Worm (Caenorhabditis elegans) whole organism, L4 larva: ENCODE results near the gene ceh-30.

Source experiments
- D1046.2 ChIP-seq: fragments of 200-800 bp; sonication (Bioruptor generic); IDR thresholded peaks from 2 replicates; pipeline ENCODE4 v1.3.6; 2022; ENCODE audit warnings: missing genetic modification characterization, missing compliant biosample characterization
- F10B5.3 ChIP-seq: sonication (generic microtip); optimal IDR thresholded peaks from 2 replicates; lab custom pipeline; 2016; ENCODE audit warnings: mild to moderate bottlenecking, missing genetic modification characterization, missing compliant biosample characterization
- F26F4.8 ChIP-seq: fragments of 200-800 bp; sonication (Bioruptor generic); conservative IDR thresholded peaks from 2 replicates; pipeline ENCODE4 v1.3.6; 2022; ENCODE audit warnings: missing genetic modification characterization, missing compliant biosample characterization
- F37D6.2 ChIP-seq: sonication (generic microtip); optimal IDR thresholded peaks from 2 replicates; lab custom pipeline; 2016; ENCODE audit warnings: mild to moderate bottlenecking, missing genetic modification characterization, missing compliant biosample characterization
- F49E8.2 ChIP-seq: sonication (generic microtip); optimal IDR thresholded peaks from 2 replicates; lab custom pipeline; 2016; ENCODE audit warnings: missing compliant biosample characterization, mild to moderate bottlenecking, missing genetic modification characterization, borderline replicate concordance
- R02D3.7 ChIP-seq: fragments of 150-350 bp; sonication (generic microtip); optimal IDR thresholded peaks from 3 replicates; lab custom pipeline; 2014; ENCODE audit warnings: missing biosample characterization, missing genetic modification characterization
- T20F7.1 ChIP-seq: fragments of 200-800 bp; sonication (Bioruptor generic); optimal IDR thresholded peaks from 2 replicates; lab custom pipeline; 2018; ENCODE audit warnings: mild to moderate bottlenecking, missing genetic modification characterization, missing compliant biosample characterization
- Y105C5A.15 ChIP-seq: fragments of 200-800 bp; sonication (Bioruptor generic); IDR thresholded peaks from 2 replicates; pipeline ENCODE4 v1.3.6; 2022; ENCODE audit warnings: missing genetic modification characterization, missing compliant biosample characterization
- ZK546.5 ChIP-seq, 2 experiments: sonication (generic microtip); optimal IDR thresholded peaks; 2 replicates each; lab custom pipeline; 2017; ENCODE audit warnings: missing biosample characterization in 2 of 2, missing genetic modification characterization in 2 of 2
- aha-1 ChIP-seq: fragments of 150-350 bp; peaks from one replicate; lab custom pipeline; 2014; ENCODE audit warnings: missing biosample characterization, missing genetic modification characterization
- arid-1 ChIP-seq: fragments of 200-800 bp; sonication (Bioruptor generic); conservative IDR thresholded peaks from 2 replicates; pipeline ENCODE4 v1.3.6; 2022; ENCODE audit warnings: missing genetic modification reagents, missing genetic modification characterization, missing compliant biosample characterization
- attf-4 ChIP-seq: sonication (generic microtip); optimal IDR thresholded peaks from 3 replicates; lab custom pipeline; 2017; ENCODE audit warnings: missing biosample characterization, missing genetic modification characterization
- ceh-20 ChIP-seq: fragments of 200-800 bp; sonication (Bioruptor generic); IDR thresholded peaks from 2 replicates; pipeline ENCODE4 v1.3.6; 2022; ENCODE audit warnings: missing genetic modification reagents, missing genetic modification characterization, missing compliant biosample characterization
- ceh-28 ChIP-seq: fragments of 150-350 bp; optimal IDR thresholded peaks from 2 replicates; lab custom pipeline; 2014; ENCODE audit warnings: missing biosample characterization, missing genetic modification reagents, missing genetic modification characterization
- ceh-62 ChIP-seq: sonication (generic microtip); optimal IDR thresholded peaks from 2 replicates; lab custom pipeline; 2017; ENCODE audit warnings: missing biosample characterization, missing genetic modification characterization
- ceh-82 ChIP-seq: sonication (generic microtip); optimal IDR thresholded peaks from 2 replicates; lab custom pipeline; 2017; ENCODE audit warnings: missing biosample characterization, missing genetic modification characterization
- cey-2 ChIP-seq: sonication (generic microtip); optimal IDR thresholded peaks from 3 replicates; lab custom pipeline; 2017; ENCODE audit warnings: missing genetic modification characterization, mild to moderate bottlenecking, missing compliant biosample characterization, antibody characterized with exemption, borderline replicate concordance; ENCODE audit not compliant: insufficient read depth
- ctbp-1 ChIP-seq: fragments of 200-800 bp; sonication (Bioruptor generic); IDR thresholded peaks from 2 replicates; pipeline ENCODE4 v1.3.6; 2022; ENCODE audit warnings: missing genetic modification reagents, missing genetic modification characterization, missing compliant biosample characterization
- daf-8 ChIP-seq: fragments of 200-800 bp; sonication (Bioruptor generic); IDR thresholded peaks from 2 replicates; pipeline ENCODE4 v1.3.6; 2022; ENCODE audit warnings: missing genetic modification characterization, missing compliant biosample characterization
- dmd-8 ChIP-seq: fragments of 200-800 bp; sonication (Bioruptor generic); IDR thresholded peaks from 2 replicates; pipeline ENCODE4 v1.3.6; 2022; ENCODE audit warnings: missing genetic modification characterization, missing compliant biosample characterization
- duxl-1 ChIP-seq: sonication (generic microtip); optimal IDR thresholded peaks from 2 replicates; lab custom pipeline; 2016; ENCODE audit warnings: mild to moderate bottlenecking, missing genetic modification characterization, moderate library complexity, missing compliant biosample characterization; ENCODE audit not compliant: poor library complexity
- gei-8 ChIP-seq: fragments of 200-800 bp; sonication (Bioruptor generic); optimal IDR thresholded peaks from 2 replicates; lab custom pipeline; 2018; ENCODE audit warnings: mild to moderate bottlenecking, missing genetic modification characterization, missing compliant biosample characterization
- hif-1 ChIP-seq, 2 experiments: sonication (generic microtip); optimal IDR thresholded peaks; 2 replicates each; lab custom pipeline; 2016 to 2017; ENCODE audit warnings: missing compliant biosample characterization in 2 of 2, missing genetic modification characterization in 2 of 2, missing genetic modification reagents in 2 of 2, missing genotype in 2 of 2, mild to moderate bottlenecking in 1 of 2
- hmg-1.1 ChIP-seq: fragments of 200-800 bp; sonication (Bioruptor generic); IDR thresholded peaks from 2 replicates; pipeline ENCODE4 v1.3.6; 2022; ENCODE audit warnings: missing genetic modification reagents, missing genetic modification characterization, missing compliant biosample characterization
- lin-1 ChIP-seq: fragments of 200-800 bp; sonication (Bioruptor generic); IDR thresholded peaks from 2 replicates; pipeline ENCODE4 v1.3.6; 2022; ENCODE audit warnings: missing genetic modification reagents, missing genetic modification characterization, missing compliant biosample characterization
- lin-13 ChIP-seq: fragments of 150-350 bp; optimal IDR thresholded peaks from 2 replicates; lab custom pipeline; 2014; ENCODE audit warnings: missing biosample characterization, missing genetic modification reagents, missing genetic modification characterization
- lin-38 ChIP-seq: fragments of 200-800 bp; sonication (Bioruptor generic); IDR thresholded peaks from 2 replicates; pipeline ENCODE4 v1.3.6; 2022; ENCODE audit warnings: missing genetic modification reagents, missing genetic modification characterization, missing compliant biosample characterization
- lir-3 ChIP-seq: sonication (generic microtip); optimal IDR thresholded peaks from 2 replicates; lab custom pipeline; 2016; ENCODE audit warnings: mild to moderate bottlenecking, missing genetic modification characterization, missing compliant biosample characterization
- madf-5 ChIP-seq, 2 experiments: fragments of 200-800 bp; sonication (Bioruptor generic); IDR thresholded peaks; 2 replicates each; pipeline ENCODE4 v1.3.6; 2022; ENCODE audit warnings: missing compliant biosample characterization in 2 of 2, missing genetic modification characterization in 2 of 2
- madf-9 ChIP-seq: fragments of 200-800 bp; sonication (Bioruptor generic); conservative IDR thresholded peaks from 2 replicates; pipeline ENCODE4 v1.3.6; 2022; ENCODE audit warnings: missing genetic modification reagents, missing genetic modification characterization, missing compliant biosample characterization
- mdl-1 ChIP-seq, 2 experiments: fragments of 150-350 bp in 1 of 2; sonication (generic microtip) in 1 of 2; optimal IDR thresholded peaks; 2 replicates each; lab custom pipeline; 2014 to 2017; ENCODE audit warnings: missing biosample characterization in 2 of 2, missing genetic modification characterization in 2 of 2
- mxl-2 ChIP-seq: fragments of 200-800 bp; sonication (Bioruptor generic); conservative IDR thresholded peaks from 2 replicates; pipeline ENCODE4 v1.3.6; 2022; ENCODE audit warnings: missing genetic modification reagents, missing genetic modification characterization, missing compliant biosample characterization
- nhr-11 ChIP-seq: fragments of 150-350 bp; optimal IDR thresholded peaks from 2 replicates; lab custom pipeline; 2014; ENCODE audit warnings: missing biosample characterization, missing genetic modification characterization
- nhr-111 ChIP-seq: fragments of 200-800 bp; sonication (Bioruptor generic); optimal IDR thresholded peaks from 2 replicates; lab custom pipeline; 2018; ENCODE audit warnings: mild to moderate bottlenecking, missing genetic modification characterization, missing compliant biosample characterization
- nhr-25 ChIP-seq: sonication (generic microtip); optimal IDR thresholded peaks from 2 replicates; lab custom pipeline; 2017; ENCODE audit warnings: missing genetic modification characterization, mild to moderate bottlenecking, missing compliant biosample characterization, antibody characterized with exemption, moderate library complexity, borderline replicate concordance; ENCODE audit not compliant: insufficient read depth
- nhr-28 ChIP-seq: fragments of 150-350 bp; optimal IDR thresholded peaks from 2 replicates; lab custom pipeline; 2014; ENCODE audit warnings: missing biosample characterization, missing genetic modification characterization
- nhr-6 ChIP-seq: fragments of 150-350 bp; optimal IDR thresholded peaks from 2 replicates; lab custom pipeline; 2014; ENCODE audit warnings: missing biosample characterization, missing genetic modification characterization
- nhr-76 ChIP-seq: fragments of 150-350 bp; optimal IDR thresholded peaks from 2 replicates; lab custom pipeline; 2014; ENCODE audit warnings: missing biosample characterization, missing genetic modification characterization
- php-3 ChIP-seq: fragments of 200-800 bp; sonication (Bioruptor generic); IDR thresholded peaks from 2 replicates; pipeline ENCODE4 v1.3.6; 2022; ENCODE audit warnings: missing genetic modification reagents, missing genetic modification characterization, missing compliant biosample characterization
- pqm-1 ChIP-seq: sonication (generic microtip); optimal IDR thresholded peaks from 2 replicates; lab custom pipeline; 2017; ENCODE audit warnings: missing biosample characterization, missing genetic modification characterization
- rbr-2 ChIP-seq: sonication (generic microtip); optimal IDR thresholded peaks from 2 replicates; lab custom pipeline; 2016; ENCODE audit warnings: missing genotype, missing genetic modification characterization, missing compliant biosample characterization
- sdz-12 ChIP-seq: fragments of 200-800 bp; sonication (Bioruptor generic); optimal IDR thresholded peaks from 2 replicates; lab custom pipeline; 2018; ENCODE audit warnings: mild to moderate bottlenecking, missing genetic modification characterization, missing compliant biosample characterization
- set-16 ChIP-seq: fragments of 200-800 bp; sonication (Bioruptor generic); IDR thresholded peaks from 2 replicates; pipeline ENCODE4 v1.3.6; 2022; ENCODE audit warnings: missing genetic modification reagents, missing genetic modification characterization, missing compliant biosample characterization
- skn-1 ChIP-seq: fragments of 150-350 bp; optimal IDR thresholded peaks from 2 replicates; lab custom pipeline; 2014; ENCODE audit warnings: missing biosample characterization, missing genetic modification characterization
- spr-1 ChIP-seq: sonication (generic microtip); optimal IDR thresholded peaks from 2 replicates; lab custom pipeline; 2016; ENCODE audit warnings: mild to moderate bottlenecking, missing genetic modification characterization, missing compliant biosample characterization
- unc-39 ChIP-seq: sonication (generic microtip); optimal IDR thresholded peaks from 2 replicates; lab custom pipeline; 2017; ENCODE audit warnings: missing biosample characterization, missing genetic modification characterization
- unc-62 ChIP-seq, 3 experiments: fragments of 150-350 bp in 1 of 3; sonication (generic microtip); optimal IDR thresholded peaks in 2 of 3; peaks in 1 of 3; 1 replicate in 1 of 3; 2 replicates in 2 of 3; lab custom pipeline; 2014 to 2017; ENCODE audit warnings: missing biosample characterization in 3 of 3, missing genetic modification characterization in 3 of 3, missing genetic modification reagents in 3 of 3, missing genotype in 1 of 3
- vab-7 ChIP-seq: fragments of 200-800 bp; sonication (Bioruptor generic); IDR thresholded peaks from 2 replicates; pipeline ENCODE4 v1.3.6; 2022; ENCODE audit warnings: missing genetic modification reagents, missing genetic modification characterization, missing compliant biosample characterization
- zag-1 ChIP-seq: fragments of 150-350 bp; optimal IDR thresholded peaks from 2 replicates; lab custom pipeline; 2014; ENCODE audit warnings: missing biosample characterization, missing genetic modification characterization
- zfp-2 ChIP-seq: sonication (generic microtip); optimal IDR thresholded peaks from 2 replicates; lab custom pipeline; 2016; ENCODE audit warnings: mild to moderate bottlenecking, missing genetic modification characterization, missing compliant biosample characterization
- zfp-3 ChIP-seq: fragments of 200-800 bp; sonication (Bioruptor generic); conservative IDR thresholded peaks from 2 replicates; pipeline ENCODE4 v1.3.6; 2022; ENCODE audit warnings: missing genetic modification reagents, missing genetic modification characterization, missing compliant biosample characterization
- ztf-11 ChIP-seq: fragments of 150-350 bp; optimal IDR thresholded peaks from 2 replicates; lab custom pipeline; 2014; ENCODE audit warnings: missing biosample characterization, missing genetic modification characterization

The ceh-30 gene

ce11 chrX:3111066-3111465 lies 47.7 kb downstream of the ceh-30 start:
- TF ChIP-seq vab-7 (GFP tag; lab: Robert Waterston, UW) (no peak), unc-39 (tag; lab: Kevin White, UChicago) (no peak), D1046.2 (GFP tag; lab: Robert Waterston, UW) (no peak), mxl-2 (no peak), nhr-6 (tag; lab: Kevin White, UChicago) (no peak), lin-13 (GFP tag; lab: Kevin White, UChicago) (peak; percentile 3), dmd-8 (GFP tag; lab: Robert Waterston, UW) (no peak), set-16 (GFP tag; lab: Robert Waterston, UW) (no peak), ztf-11 (no peak), F37D6.2 (tag; lab: Kevin White, UChicago) (no peak), attf-4 (tag; lab: Kevin White, UChicago) (no peak), madf-5 (GFP tag; IDR thresholded peaks at IDR 0.05; lab: Robert Waterston, UW) (no peak), F26F4.8 (GFP tag; lab: Robert Waterston, UW) (no peak), cey-2 (tag; lab: Kevin White, UChicago) (no peak), zag-1 (no peak), ceh-20 (GFP tag; lab: Robert Waterston, UW) (0 out of 2 replicates have a peak, but pooled peaks have one; percentile 36), nhr-28 (tag; lab: Kevin White, UChicago) (no peak), ceh-62 (no peak), madf-9 (GFP tag; lab: Robert Waterston, UW) (no peak), ZK546.5 (tag; optimal IDR thresholded peaks at IDR 0.05; lab: Kevin White, UChicago) (no peak), ceh-82 (tag; lab: Kevin White, UChicago) (no peak), nhr-111 (GFP tag; lab: Kevin White, UChicago) (no peak), lin-1 (GFP tag; lab: Robert Waterston, UW) (no peak), php-3 (GFP tag; lab: Robert Waterston, UW) (no peak), zfp-3 (GFP tag; lab: Robert Waterston, UW) (no peak), mdl-1 (tag; optimal IDR thresholded peaks at IDR 0.05; lab: Kevin White, UChicago) (peak in 1 of 2 experiments; percentile 64), spr-1 (tag; lab: Kevin White, UChicago) (no peak), duxl-1 (tag; lab: Kevin White, UChicago) (no peak), F49E8.2 (tag; lab: Kevin White, UChicago) (no peak), lin-38 (GFP tag; lab: Robert Waterston, UW) (no peak), nhr-25 (no peak), nhr-11 (tag; lab: Kevin White, UChicago) (no peak), Y105C5A.15 (no peak), unc-62 (GFP tag; optimal IDR thresholded peaks at IDR 0.05 in 1 of 2; lab: Kevin White, UChicago) (peak in 1 of 2 experiments; percentile 76), unc-62 (tag; optimal IDR thresholded peaks at IDR 0.05; lab: Kevin White, UChicago) (no peak), pqm-1 (tag; lab: Kevin White, UChicago) (no peak), ctbp-1 (GFP tag; lab: Robert Waterston, UW) (no peak; the same call in 1 of the 2 replicates), rbr-2 (peak; percentile 6), aha-1 (no peak), daf-8 (GFP tag; lab: Robert Waterston, UW) (no peak), lir-3 (tag; lab: Kevin White, UChicago) (no peak), R02D3.7 (tag; lab: Kevin White, UChicago) (no peak), ceh-28 (tag; lab: Kevin White, UChicago) (no peak), nhr-76 (tag; lab: Kevin White, UChicago) (no peak), T20F7.1 (GFP tag; lab: Kevin White, UChicago) (no peak), hmg-1.1 (GFP tag; lab: Robert Waterston, UW) (no peak), gei-8 (GFP tag; lab: Kevin White, UChicago) (no peak), F10B5.3 (tag; lab: Kevin White, UChicago) (no peak), sdz-12 (GFP tag; lab: Kevin White, UChicago) (no peak), hif-1 (tag; optimal IDR thresholded peaks at IDR 0.05; lab: Kevin White, UChicago) (peak in 1 of 2 experiments; percentile 66), skn-1 (tag; lab: Kevin White, UChicago) (no peak), arid-1 (GFP tag; lab: Robert Waterston, UW) (no peak), zfp-2 (no peak)
